Worm (Caenorhabditis elegans) whole organism, L1 larva: Measurements from ENCODE around the gene sru-9.

Experiments
- ama-1 ChIP-seq: fragments of 150-350 bp; optimal IDR thresholded peaks from 2 replicates; lab custom pipeline; 2014
- egl-27 ChIP-seq, 2 experiments: fragments of 150-350 bp in 1 of 2; sonication (generic microtip); optimal IDR thresholded peaks; 3 replicates each; lab custom pipeline; 2017 to 2018; ENCODE audit warnings: missing biosample characterization in 2 of 2, missing genetic modification characterization in 2 of 2, missing genetic modification reagents in 2 of 2
- fkh-10 ChIP-seq: sonication (generic microtip); optimal IDR thresholded peaks from 2 replicates; lab custom pipeline; 2017; ENCODE audit warnings: missing biosample characterization, missing genetic modification reagents, missing genetic modification characterization
- nhr-11 ChIP-seq: fragments of 150-350 bp; optimal IDR thresholded peaks from 2 replicates; lab custom pipeline; 2014; ENCODE audit warnings: missing biosample characterization, missing genetic modification characterization
- nhr-76 ChIP-seq: sonication (generic microtip); optimal IDR thresholded peaks from 2 replicates; lab custom pipeline; 2017; ENCODE audit warnings: missing biosample characterization, missing genetic modification characterization
- nhr-77 ChIP-seq: fragments of 150-350 bp; optimal IDR thresholded peaks from 2 replicates; lab custom pipeline; 2014; ENCODE audit warnings: missing biosample characterization, missing genetic modification characterization
- pag-3 ChIP-seq: sonication (generic microtip); optimal IDR thresholded peaks from 2 replicates; lab custom pipeline; 2017; ENCODE audit warnings: missing genetic modification characterization, mild to moderate bottlenecking, missing compliant biosample characterization, antibody characterized with exemption, borderline replicate concordance; ENCODE audit not compliant: insufficient read depth
- pqm-1 ChIP-seq: sonication (generic microtip); optimal IDR thresholded peaks from 3 replicates; lab custom pipeline; 2017; ENCODE audit warnings: missing biosample characterization, missing genetic modification characterization
- skn-1 ChIP-seq: fragments of 150-350 bp; optimal IDR thresholded peaks from 2 replicates; lab custom pipeline; 2014; ENCODE audit warnings: missing biosample characterization, missing genetic modification characterization
- swsn-7 ChIP-seq: sonication (generic microtip); optimal IDR thresholded peaks from 2 replicates; lab custom pipeline; 2016; ENCODE audit warnings: missing genetic modification characterization, missing compliant biosample characterization
- unc-98 ChIP-seq: fragments of 200-800 bp; sonication (Bioruptor generic); IDR thresholded peaks from 2 replicates; pipeline ENCODE4 v1.3.6; 2022; ENCODE audit warnings: missing genetic modification characterization, missing compliant biosample characterization
- zag-1 ChIP-seq: fragments of 150-350 bp; optimal IDR thresholded peaks from 2 replicates; lab custom pipeline; 2014; ENCODE audit warnings: missing biosample characterization, missing genetic modification characterization

DNA sequence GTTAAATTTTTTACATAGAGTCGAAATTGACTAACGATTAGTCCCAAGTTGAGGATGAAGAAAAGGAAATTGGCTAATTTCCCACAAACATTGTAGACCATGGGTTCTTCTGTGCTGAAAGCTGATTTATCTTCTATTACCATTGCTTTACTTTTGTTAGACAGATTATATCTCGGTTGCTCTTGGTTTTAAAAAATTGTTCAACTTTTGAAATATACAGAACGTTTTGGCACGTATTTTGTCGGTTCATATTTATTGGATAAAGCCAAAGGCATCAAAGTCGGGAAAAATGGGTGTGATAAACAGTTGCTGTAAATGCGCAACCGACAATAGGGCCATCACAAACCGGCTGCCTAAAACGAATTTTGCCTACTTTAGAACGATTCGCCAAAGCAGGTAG, 2.9 kb downstream of the sru-9 start, which contains the start of gene tsp-5:
- TF ChIP-seq pag-3: no peak
- no peak for TF ChIP-seq nhr-76 (tag; lab: Kevin White, UChicago)
- no peak for TF ChIP-seq egl-27 (tag; optimal IDR thresholded peaks at IDR 0.05; lab: Kevin White, UChicago)
- no peak for TF ChIP-seq unc-98 (GFP tag; lab: Robert Waterston, UW)
- no peak for TF ChIP-seq zag-1 (tag; lab: Kevin White, UChicago)
- TF ChIP-seq nhr-11: no peak
- no peak for TF ChIP-seq fkh-10 (GFP tag; lab: Kevin White, UChicago)
- TF ChIP-seq skn-1 (tag; lab: Kevin White, UChicago): no peak
- no peak for TF ChIP-seq ama-1
- TF ChIP-seq pqm-1 (tag; lab: Kevin White, UChicago): no peak
- TF ChIP-seq swsn-7 (tag; lab: Kevin White, UChicago): no peak
- TF ChIP-seq nhr-77 (tag; lab: Kevin White, UChicago): no peak
